Comparison of ENCODE assay signal across 2 worm cellular contexts in genomic region chrII:13339984-13340383, ce11.
TF ChIP-seq lines count a peak whose summit lies in the region.

No protein-coding gene starts in this region.

TF ChIP-seq in whole organism, L4 larva, 104 proteins besides CTCF, POLR2A, EP300 and RAD21:
- TF ChIP-seq egl-43 (GFP tag; IDR thresholded peaks at IDR 0.05; lab: Robert Waterston, UW) (no peak), daf-19 (GFP tag; conservative IDR thresholded peaks at IDR 0.05; lab: Robert Waterston, UW) (no peak), Y48G9A.11 (GFP tag; IDR thresholded peaks at IDR 0.05; lab: Robert Waterston, UW) (0 out of 2 replicates have a peak, but pooled peaks have one; percentile 7)

TF ChIP-seq in whole organism, young adult, 124 proteins besides CTCF, POLR2A, EP300 and RAD21:
- no peak for TF ChIP-seq pha-4 (tag; optimal IDR thresholded peaks at IDR 0.05; lab: Kevin White, UChicago)
- no peak for TF ChIP-seq fkh-3 (tag; optimal IDR thresholded peaks at IDR 0.05; lab: Kevin White, UChicago)
- TF ChIP-seq rcor-1 (GFP tag; IDR thresholded peaks at IDR 0.05; lab: Robert Waterston, UW): no peak
- TF ChIP-seq ceh-91 (GFP tag; IDR thresholded peaks at IDR 0.05; lab: Robert Waterston, UW): peak; percentile 30; the same call in 1 of the 2 replicates
- TF ChIP-seq ccch-3 (GFP tag; optimal IDR thresholded peaks at IDR 0.05; lab: Kevin White, UChicago): no peak
- no peak for TF ChIP-seq ceh-58 (GFP tag; IDR thresholded peaks at IDR 0.05; lab: Robert Waterston, UW)
- TF ChIP-seq repo-1 (tag; optimal IDR thresholded peaks at IDR 0.05; lab: Kevin White, UChicago): no peak
- TF ChIP-seq lsl-1 (GFP tag; optimal IDR thresholded peaks at IDR 0.05; lab: Kevin White, UChicago): peak; percentile 81
- no peak for TF ChIP-seq lin-40 (tag; optimal IDR thresholded peaks at IDR 0.05; lab: Kevin White, UChicago)
- TF ChIP-seq hmg-20 (GFP tag; IDR thresholded peaks at IDR 0.05; lab: Robert Waterston, UW): no peak
- TF ChIP-seq nhr-27 (tag; optimal IDR thresholded peaks at IDR 0.05; lab: Kevin White, UChicago): no peak
- TF ChIP-seq attf-3 (GFP tag; conservative IDR thresholded peaks at IDR 0.05; lab: Robert Waterston, UW): 0 out of 2 replicates have a peak, but pooled peaks have one; percentile 13
- no peak for TF ChIP-seq Y53F4B.3 (GFP tag; IDR thresholded peaks at IDR 0.05; lab: Robert Waterston, UW)
- peak; percentile 31 for TF ChIP-seq xnd-1 (tag; optimal IDR thresholded peaks at IDR 0.05; lab: Kevin White, UChicago)
- TF ChIP-seq egl-44 (GFP tag; IDR thresholded peaks at IDR 0.05; lab: Robert Waterston, UW): no peak
- no peak for TF ChIP-seq sptf-2 (GFP tag; optimal IDR thresholded peaks at IDR 0.05; lab: Kevin White, UChicago)
- TF ChIP-seq K11D2.4 (GFP tag; IDR thresholded peaks at IDR 0.05; lab: Robert Waterston, UW): no peak
- no peak for TF ChIP-seq F57A8.1 (GFP tag; optimal IDR thresholded peaks at IDR 0.05; lab: Kevin White, UChicago)
- peak; percentile 68 for TF ChIP-seq F33H1.4 (GFP tag; IDR thresholded peaks at IDR 0.05; lab: Robert Waterston, UW)
- peak; percentile 15; the same call in 1 of the 2 replicates for TF ChIP-seq D2030.7 (GFP tag; IDR thresholded peaks at IDR 0.05; lab: Robert Waterston, UW)
- no peak for TF ChIP-seq nfya-1 (tag; optimal IDR thresholded peaks at IDR 0.05; lab: Kevin White, UChicago; ENCODE audit: borderline replicate concordance, insufficient read depth)
- TF ChIP-seq K12H6.12 (tag; optimal IDR thresholded peaks at IDR 0.05; lab: Kevin White, UChicago): no peak
TF ChIP-seq in whole organism, young adult: peak in this region for 6.
